Fruit fly (Drosophila melanogaster) whole organism, embryonic: Measurements from ENCODE around the gene CG42465.

Source experiments
- Asciz ChIP-seq: fragments of 200-800 bp; sonication (Bioruptor generic); optimal IDR thresholded peaks from 2 replicates; lab custom pipeline; 2017; ENCODE audit warnings: missing biosample characterization, mild to moderate bottlenecking, missing genetic modification characterization, missing genetic modification reagents
- CG10654 ChIP-seq: fragments of 200-800 bp; sonication (Bioruptor generic); optimal IDR thresholded peaks from 2 replicates; lab custom pipeline; 2016; ENCODE audit warnings: missing biosample characterization, missing genetic modification characterization
- CG12659 ChIP-seq: fragments of 200-800 bp; sonication (Bioruptor generic); optimal IDR thresholded peaks from 3 replicates; lab custom pipeline; 2017; ENCODE audit warnings: mild to moderate bottlenecking, missing biosample characterization, missing genetic modification reagents, missing genetic modification characterization
- CG15601 ChIP-seq: fragments of 200-800 bp; sonication (Bioruptor generic); optimal IDR thresholded peaks from 3 replicates; lab custom pipeline; 2019; ENCODE audit warnings: missing biosample characterization, mild to moderate bottlenecking, missing genetic modification characterization, moderate library complexity
- CG17359 ChIP-seq: fragments of 200-800 bp; sonication (Bioruptor generic); optimal IDR thresholded peaks from 3 replicates; lab custom pipeline; 2018; ENCODE audit warnings: missing biosample characterization, mild to moderate bottlenecking, missing genetic modification characterization, moderate library complexity
- CG18764 ChIP-seq: fragments of 200-800 bp; sonication (Bioruptor generic); optimal IDR thresholded peaks from 3 replicates; lab custom pipeline; 2016; ENCODE audit warnings: missing biosample characterization, missing genetic modification characterization
- CG2116 ChIP-seq: fragments of 200-800 bp; sonication (Bioruptor generic); optimal IDR thresholded peaks from 3 replicates; lab custom pipeline; 2018; ENCODE audit warnings: missing biosample characterization, mild to moderate bottlenecking, missing genetic modification characterization
- CG2712 ChIP-seq: fragments of 200-800 bp; optimal IDR thresholded peaks from 3 replicates; lab custom pipeline; 2019; ENCODE audit warnings: missing biosample characterization, mild to moderate bottlenecking, missing genetic modification characterization, moderate library complexity
- CG31224 ChIP-seq: fragments of 200-800 bp; sonication (Bioruptor generic); IDR thresholded peaks from 2 replicates; pipeline ENCODE4 v1.3.6; 2022; ENCODE audit warnings: missing biosample characterization, missing genetic modification characterization
- CG3838 ChIP-seq: fragments of 200-800 bp; sonication (Bioruptor generic); optimal IDR thresholded peaks from 3 replicates; lab custom pipeline; 2016; ENCODE audit warnings: missing biosample characterization, missing genetic modification characterization
- CG4404 ChIP-seq: fragments of 200-800 bp; sonication (Bioruptor generic); IDR thresholded peaks from 2 replicates; pipeline ENCODE4 v1.3.6; 2022; ENCODE audit warnings: missing biosample characterization, missing genetic modification characterization
- CG6654 ChIP-seq: fragments of 200-800 bp; sonication (Bioruptor generic); optimal IDR thresholded peaks from 2 replicates; lab custom pipeline; 2017; ENCODE audit warnings: missing biosample characterization, mild to moderate bottlenecking, missing genetic modification characterization
- CG6791 ChIP-seq: fragments of 200-800 bp; sonication (Bioruptor generic); IDR thresholded peaks from 3 replicates; pipeline ENCODE4 v1.3.6; 2022; ENCODE audit warnings: missing biosample characterization, missing genetic modification characterization; ENCODE audit not compliant: partially characterized antibody
- CG6813 ChIP-seq: fragments of 200-800 bp; sonication (Bioruptor generic); optimal IDR thresholded peaks from 2 replicates; lab custom pipeline; 2017; ENCODE audit warnings: missing biosample characterization, missing genetic modification characterization, mild to moderate bottlenecking, moderate library complexity, missing genetic modification reagents
- CG8089 ChIP-seq: fragments of 200-800 bp; sonication (Bioruptor generic); optimal IDR thresholded peaks from 3 replicates; lab custom pipeline; 2016; ENCODE audit warnings: missing biosample characterization, missing genetic modification characterization
- CG8359 ChIP-seq: fragments of 200-800 bp; sonication (Bioruptor generic); optimal IDR thresholded peaks from 2 replicates; lab custom pipeline; 2017; ENCODE audit warnings: missing biosample characterization, mild to moderate bottlenecking, missing genetic modification characterization, borderline replicate concordance
- CG8944 ChIP-seq: fragments of 200-800 bp; sonication (Bioruptor generic); optimal IDR thresholded peaks from 3 replicates; lab custom pipeline; 2016; ENCODE audit warnings: missing biosample characterization, missing genetic modification characterization
- D19B ChIP-seq: fragments of 200-800 bp; sonication (Bioruptor generic); optimal IDR thresholded peaks from 2 replicates; lab custom pipeline; 2017; ENCODE audit warnings: missing biosample characterization, mild to moderate bottlenecking, missing genetic modification characterization
- E2f1 ChIP-seq: fragments of 200-800 bp; sonication (Bioruptor generic); IDR thresholded peaks from 2 replicates; pipeline ENCODE4 v1.3.6; 2022; ENCODE audit warnings: missing biosample characterization, missing genetic modification characterization
- E2f2 ChIP-seq: fragments of 200-800 bp; sonication (Bioruptor generic); IDR thresholded peaks from 2 replicates; pipeline ENCODE4 v1.3.6; 2022; ENCODE audit warnings: missing biosample characterization, missing genetic modification characterization
- Fer3 ChIP-seq: fragments of 200-800 bp; sonication (Bioruptor generic); optimal IDR thresholded peaks from 2 replicates; lab custom pipeline; 2018; ENCODE audit warnings: missing biosample characterization, mild to moderate bottlenecking, missing genetic modification characterization, moderate library complexity
- H2.0 ChIP-seq: fragments of 200-800 bp; sonication (Bioruptor generic); IDR thresholded peaks from 2 replicates; pipeline ENCODE4 v1.3.6; 2022; ENCODE audit warnings: missing biosample characterization, missing genetic modification characterization
- Hsf ChIP-seq: fragments of 200-800 bp; sonication (Bioruptor generic); optimal IDR thresholded peaks from 3 replicates; lab custom pipeline; 2016; ENCODE audit warnings: missing biosample characterization, missing genetic modification characterization
- Max ChIP-seq: fragments of 200-800 bp; sonication (Bioruptor generic); optimal IDR thresholded peaks from 2 replicates; lab custom pipeline; 2016; ENCODE audit warnings: missing biosample characterization, mild to moderate bottlenecking, missing genetic modification characterization
- Mes4 ChIP-seq: fragments of 200-800 bp; sonication (Bioruptor generic); optimal IDR thresholded peaks from 2 replicates; lab custom pipeline; 2016; ENCODE audit warnings: missing biosample characterization, missing genetic modification characterization
- TFAM ChIP-seq: fragments of 200-800 bp; sonication (Bioruptor generic); optimal IDR thresholded peaks from 2 replicates; lab custom pipeline; 2017; ENCODE audit warnings: missing biosample characterization, missing genetic modification characterization, inconsistent platforms
- Trl ChIP-seq, 3 experiments: fragments of >200 bp in 2 of 3; fragments of 200-800 bp in 1 of 3; sonication (Bioruptor generic) in 1 of 3; optimal IDR thresholded peaks; 2 replicates in 1 of 3; 3 replicates in 2 of 3; lab custom pipeline; 2016 to 2017; ENCODE audit warnings: missing biosample characterization in 1 of 3, missing genetic modification characterization in 1 of 3
- bab2 ChIP-seq: fragments of 200-800 bp; sonication (Bioruptor generic); optimal IDR thresholded peaks from 2 replicates; lab custom pipeline; 2016; ENCODE audit warnings: missing biosample characterization, missing genetic modification characterization
- cato ChIP-seq: fragments of 200-800 bp; sonication (Bioruptor generic); optimal IDR thresholded peaks from 2 replicates; lab custom pipeline; 2016; ENCODE audit warnings: missing biosample characterization, missing genetic modification characterization, borderline replicate concordance
- caup ChIP-seq: fragments of 200-800 bp; sonication (Bioruptor generic); optimal IDR thresholded peaks from 3 replicates; lab custom pipeline; 2017; ENCODE audit warnings: missing biosample characterization, mild to moderate bottlenecking, missing genetic modification characterization, moderate library complexity; ENCODE audit not compliant: severe bottlenecking
- chif ChIP-seq, 2 experiments: fragments of 200-800 bp; sonication (Bioruptor generic); optimal IDR thresholded peaks; 3 replicates each; lab custom pipeline; 2016; ENCODE audit warnings: missing biosample characterization in 2 of 2, missing genetic modification characterization in 2 of 2
- chinmo ChIP-seq: fragments of 200-800 bp; sonication (Bioruptor generic); IDR thresholded peaks from 4 replicates; pipeline ENCODE4 v1.3.6; 2022; ENCODE audit warnings: missing biosample characterization, missing genetic modification characterization; ENCODE audit not compliant: partially characterized antibody
- crp ChIP-seq, 2 experiments: fragments of 200-800 bp; sonication (Bioruptor generic); optimal IDR thresholded peaks; 2 replicates in 1 of 2; 3 replicates in 1 of 2; lab custom pipeline; 2017; ENCODE audit warnings: missing biosample characterization in 2 of 2, missing genetic modification characterization in 2 of 2, mild to moderate bottlenecking in 1 of 2, moderate library complexity in 1 of 2
- danr ChIP-seq: fragments of 200-800 bp; sonication (Bioruptor generic); IDR thresholded peaks from 2 replicates; pipeline ENCODE4 v1.3.6; 2022; ENCODE audit warnings: missing biosample characterization, missing genetic modification characterization
- dmrt11E ChIP-seq: fragments of 200-800 bp; sonication (Bioruptor generic); optimal IDR thresholded peaks from 3 replicates; lab custom pipeline; 2018; ENCODE audit warnings: missing biosample characterization, mild to moderate bottlenecking, missing genetic modification characterization, moderate library complexity
- dysf ChIP-seq: fragments of 200-800 bp; sonication (Bioruptor generic); IDR thresholded peaks from 3 replicates; pipeline ENCODE4 v1.3.6; 2022; ENCODE audit warnings: missing biosample characterization, missing genetic modification characterization
- fu2 ChIP-seq: fragments of 200-800 bp; sonication (Bioruptor generic); optimal IDR thresholded peaks from 2 replicates; lab custom pipeline; 2016; ENCODE audit warnings: missing biosample characterization, missing genetic modification characterization
- grn ChIP-seq: fragments of 200-800 bp; sonication (Bioruptor generic); optimal IDR thresholded peaks from 3 replicates; lab custom pipeline; 2017; ENCODE audit warnings: missing biosample characterization, missing genetic modification characterization
- ken ChIP-seq: fragments of 200-800 bp; sonication (Bioruptor generic); IDR thresholded peaks from 3 replicates; pipeline ENCODE4 v1.3.6; 2022; ENCODE audit warnings: missing biosample characterization, missing genetic modification characterization
- mirr ChIP-seq: fragments of 200-800 bp; sonication (Bioruptor generic); optimal IDR thresholded peaks from 3 replicates; lab custom pipeline; 2018; ENCODE audit warnings: missing biosample characterization, mild to moderate bottlenecking, missing genetic modification characterization
- peb ChIP-seq: fragments of 200-800 bp; sonication (Bioruptor generic); IDR thresholded peaks from 2 replicates; pipeline ENCODE4 v1.3.6; 2022; ENCODE audit warnings: missing biosample characterization, missing genetic modification characterization
- pfk ChIP-seq: fragments of 200-800 bp; sonication (Bioruptor generic); optimal IDR thresholded peaks from 2 replicates; lab custom pipeline; 2018; ENCODE audit warnings: missing biosample characterization, mild to moderate bottlenecking, missing genetic modification characterization, moderate library complexity
- phol ChIP-seq: fragments of 200-800 bp; sonication (Bioruptor generic); optimal IDR thresholded peaks from 3 replicates; lab custom pipeline; 2018; ENCODE audit warnings: missing biosample characterization, mild to moderate bottlenecking, missing genetic modification characterization, moderate library complexity
- ro ChIP-seq: fragments of 200-800 bp; sonication (Bioruptor generic); IDR thresholded peaks from 2 replicates; pipeline ENCODE4 v1.3.6; 2022; ENCODE audit warnings: missing biosample characterization, missing genetic modification characterization
- sc ChIP-seq, 3 experiments: fragments of >200 bp in 2 of 3; fragments of 200-800 bp in 1 of 3; sonication (Bioruptor generic) in 1 of 3; optimal IDR thresholded peaks; 2 replicates in 2 of 3; 3 replicates in 1 of 3; lab custom pipeline; 2017; ENCODE audit warnings: mild to moderate bottlenecking in 1 of 3, missing biosample characterization in 1 of 3, missing genetic modification characterization in 1 of 3, missing genetic modification reagents in 1 of 3
- sna ChIP-seq: fragments of 200-800 bp; sonication (Bioruptor generic); IDR thresholded peaks from 2 replicates; pipeline ENCODE4 v1.3.6; 2022; ENCODE audit warnings: missing biosample characterization, missing genetic modification characterization; ENCODE audit not compliant: partially characterized antibody
- so ChIP-seq: fragments of 200-800 bp; sonication (Bioruptor generic); IDR thresholded peaks from 3 replicates; pipeline ENCODE4 v1.3.6; 2022; ENCODE audit warnings: missing biosample characterization, missing genetic modification characterization
- tap ChIP-seq: fragments of 200-800 bp; optimal IDR thresholded peaks from 3 replicates; lab custom pipeline; 2019; ENCODE audit warnings: missing biosample characterization, mild to moderate bottlenecking, missing genetic modification characterization, moderate library complexity
- ttk ChIP-seq: fragments of 200-800 bp; sonication (Bioruptor generic); IDR thresholded peaks from 2 replicates; pipeline ENCODE4 v2.1.2; 2022; ENCODE audit warnings: missing biosample characterization, missing genetic modification characterization
- vfl ChIP-seq: fragments of 200-800 bp; sonication (Bioruptor generic); optimal IDR thresholded peaks from 2 replicates; lab custom pipeline; 2016; ENCODE audit warnings: missing biosample characterization, missing genetic modification characterization

Gene CG42465

dm6 chr2L:3675770-3676169 is 24.2 kb upstream of the CG42465 start (continued):
- TF ChIP-seq phol (tag; lab: Kevin White, UChicago), result peak; percentile 58
- no peak for TF ChIP-seq CG6791 (GFP tag; lab: Robert Waterston, UW)
- no peak for TF ChIP-seq vfl (GFP tag; lab: Kevin White, UChicago)
- TF ChIP-seq Max, result no peak
- TF ChIP-seq Fer3 (tag; lab: Kevin White, UChicago), result no peak
- TF ChIP-seq dmrt11E (tag; lab: Kevin White, UChicago), result peak; percentile 67
- no peak for TF ChIP-seq CG8359 (GFP tag; lab: Kevin White, UChicago)
- no peak for TF ChIP-seq cato (GFP tag; lab: Kevin White, UChicago)
- no peak for TF ChIP-seq chinmo (GFP tag; lab: Robert Waterston, UW)
- TF ChIP-seq crp (GFP tag; optimal IDR thresholded peaks at IDR 0.05; lab: Kevin White, UChicago), result no peak
- peak; percentile 6 for TF ChIP-seq Hsf (GFP tag; lab: Kevin White, UChicago)
- TF ChIP-seq bab2 (GFP tag; lab: Kevin White, UChicago), result no peak
- no peak for TF ChIP-seq sna (GFP tag; lab: Robert Waterston, UW)
- no peak for TF ChIP-seq CG3838 (GFP tag; lab: Kevin White, UChicago)
- TF ChIP-seq fu2, result no peak
- TF ChIP-seq ttk (GFP tag; lab: Robert Waterston, UW), result 0 out of 2 replicates have a peak, but pooled peaks have one; percentile 20
- TF ChIP-seq caup (GFP tag; lab: Kevin White, UChicago), result no peak
- TF ChIP-seq CG12659 (GFP tag; lab: Kevin White, UChicago), result no peak
- TF ChIP-seq H2.0 (GFP tag; lab: Robert Waterston, UW), result no peak
- TF ChIP-seq ken (GFP tag; lab: Robert Waterston, UW), result no peak
- TF ChIP-seq CG4404 (GFP tag; lab: Robert Waterston, UW), result peak; percentile 41; the same call in 1 of the 2 replicates
- TF ChIP-seq CG15601, result no peak
- no peak for TF ChIP-seq grn
- TF ChIP-seq danr (GFP tag; lab: Robert Waterston, UW), result no peak
- TF ChIP-seq CG6654 (GFP tag; lab: Kevin White, UChicago), result no peak
- no peak for TF ChIP-seq CG8089 (GFP tag; lab: Kevin White, UChicago)
- TF ChIP-seq CG2116, result no peak
- peak; percentile 11 for TF ChIP-seq tap (tag; lab: Kevin White, UChicago)
- no peak for TF ChIP-seq CG18764
- TF ChIP-seq ro, result no peak
- no peak for TF ChIP-seq pfk (GFP tag; lab: Kevin White, UChicago)
- TF ChIP-seq CG6813 (GFP tag; lab: Kevin White, UChicago), result no peak
- no peak for TF ChIP-seq so
- TF ChIP-seq D19B (GFP tag; lab: Kevin White, UChicago), result no peak
- TF ChIP-seq E2f1 (GFP tag; lab: Robert Waterston, UW), result peak; percentile 46; the same call in 1 of the 2 replicates
- no peak for TF ChIP-seq dysf
- TF ChIP-seq mirr (GFP tag; lab: Kevin White, UChicago), result no peak
- TF ChIP-seq sc (optimal IDR thresholded peaks at IDR 0.05; lab: Kevin White, UChicago), result no peak
- TF ChIP-seq sc (GFP tag; optimal IDR thresholded peaks at IDR 0.05; lab: Kevin White, UChicago), result no peak
- no peak for TF ChIP-seq CG10654 (GFP tag; lab: Kevin White, UChicago)
- TF ChIP-seq Asciz, result no peak
- TF ChIP-seq CG17359, result no peak
- no peak for TF ChIP-seq CG31224 (GFP tag; lab: Robert Waterston, UW)
- no peak for TF ChIP-seq TFAM (GFP tag; lab: Kevin White, UChicago)
- TF ChIP-seq Trl (optimal IDR thresholded peaks at IDR 0.05; lab: Kevin White, UChicago), result no peak
- TF ChIP-seq Trl (GFP tag; optimal IDR thresholded peaks at IDR 0.05; lab: Kevin White, UChicago), result no peak
- TF ChIP-seq chif (GFP tag; optimal IDR thresholded peaks at IDR 0.05; lab: Kevin White, UChicago), result peak; percentile 17 to 49
- TF ChIP-seq Mes4 (GFP tag; lab: Kevin White, UChicago), result no peak
- TF ChIP-seq peb (GFP tag; lab: Robert Waterston, UW), result no peak
- TF ChIP-seq CG8944, result no peak
- TF ChIP-seq E2f2 (GFP tag; lab: Robert Waterston, UW), result 0 out of 2 replicates have a peak, but pooled peaks have one; percentile 7
- TF ChIP-seq CG2712 (tag; lab: Kevin White, UChicago), result peak; percentile 67
